Worm (Caenorhabditis elegans): ENCODE measurements around the gene ifc-2.

DNA sequence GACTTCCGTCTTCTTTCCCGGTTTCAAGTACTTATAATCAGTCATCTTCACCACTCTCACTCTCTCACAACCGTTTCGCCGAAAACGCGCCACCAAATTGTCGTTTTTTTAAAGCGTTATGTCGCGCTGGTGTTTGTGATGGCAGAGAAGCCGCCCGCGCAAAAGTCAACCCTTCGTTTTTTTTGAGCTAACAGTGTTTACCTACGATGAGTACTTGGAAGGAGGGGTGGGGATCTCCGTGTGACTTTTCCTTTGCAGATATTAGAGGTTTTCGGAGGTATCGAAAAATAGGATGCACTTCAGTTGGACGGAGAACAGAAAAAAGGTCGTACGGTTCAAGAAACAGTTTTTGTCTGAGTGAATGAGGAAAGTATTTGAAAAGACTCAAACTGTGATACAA lies 37.0 kb downstream of the ifc-2 start:
- TF ChIP-seq flt-1 (GFP tag; IDR thresholded peaks at IDR 0.05): no peak
- TF ChIP-seq tab-1 (GFP tag; IDR thresholded peaks at IDR 0.05): no peak
- TF ChIP-seq ref-1 (GFP tag; conservative IDR thresholded peaks at IDR 0.05): no peak
